Worm (Caenorhabditis elegans) whole organism, midembryonic: ENCODE measurements around the gene K03H1.9.

Experiments used
- cog-1 ChIP-seq: sonication (generic microtip); optimal IDR thresholded peaks from 2 replicates; lab custom pipeline; 2016; ENCODE audit warnings: missing genetic modification characterization, missing compliant biosample characterization
- klf-2 ChIP-seq: fragments of 200-800 bp; sonication (Bioruptor generic); conservative IDR thresholded peaks from 2 replicates; pipeline ENCODE4 v1.3.6; 2022; ENCODE audit warnings: missing genetic modification reagents, missing genetic modification characterization, missing compliant biosample characterization
- ref-1 ChIP-seq: fragments of 200-800 bp; sonication (Bioruptor generic); conservative IDR thresholded peaks from 2 replicates; pipeline ENCODE4 v1.3.6; 2022; ENCODE audit warnings: missing genetic modification reagents, missing genetic modification characterization, missing compliant biosample characterization

- no peak for TF ChIP-seq klf-2 (GFP tag; lab: Robert Waterston, UW)
- TF ChIP-seq ref-1 (GFP tag; lab: Robert Waterston, UW) = no peak
- no peak for TF ChIP-seq cog-1 (tag; lab: Kevin White, UChicago)
Measured at ce11 chrIII:9927378-9927777, 13.9 kb downstream of the K03H1.9 start, which contains the start of gene ttr-2.
